Worm (Caenorhabditis elegans): ENCODE results near the gene acsd-1.

DNA sequence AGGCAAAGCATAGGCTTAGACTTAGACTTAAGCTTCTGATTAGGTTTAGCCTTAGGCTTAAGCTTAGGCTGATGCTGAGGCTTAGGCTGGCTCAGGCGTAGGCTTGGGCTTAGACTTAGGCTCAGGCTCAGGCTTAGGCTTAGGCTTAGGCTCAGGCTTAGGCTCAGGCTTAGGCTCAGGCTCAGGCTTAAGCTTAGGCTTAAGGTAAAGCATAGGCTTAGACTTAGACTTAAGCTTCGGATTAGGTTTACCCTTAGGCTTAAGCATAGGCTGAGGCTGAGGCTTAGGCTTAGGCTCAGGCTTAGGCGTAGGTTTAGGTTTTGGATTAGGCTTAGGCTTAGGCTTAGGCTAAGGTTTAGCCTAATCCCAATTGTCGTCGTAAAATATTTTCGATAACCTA, 16.7 kb upstream of the acsd-1 start:
- TF ChIP-seq mxl-2 (GFP tag; conservative IDR thresholded peaks at IDR 0.05) (no peak), ceh-82 (tag; optimal IDR thresholded peaks at IDR 0.05) (no peak), nhr-6 (tag; optimal IDR thresholded peaks at IDR 0.05) (no peak), egl-27 (tag; optimal IDR thresholded peaks at IDR 0.05) (no peak), lin-39 (tag; optimal IDR thresholded peaks at IDR 0.05) (no peak), Y5F2A.4 (GFP tag; optimal IDR thresholded peaks at IDR 0.05) (no peak), ZK546.5 (tag; optimal IDR thresholded peaks at IDR 0.05) (no peak), ama-1 (optimal IDR thresholded peaks at IDR 0.05) (no peak), pha-4 (GFP tag; IDR thresholded peaks at IDR 0.05) (no peak), pha-4 (tag; optimal IDR thresholded peaks at IDR 0.05) (no peak), F37D6.2 (tag; optimal IDR thresholded peaks at IDR 0.05) (no peak), pqm-1 (tag; optimal IDR thresholded peaks at IDR 0.05) (no peak), unc-62 (GFP tag; optimal IDR thresholded peaks at IDR 0.05 in 1 of 2) (no peak), unc-62 (tag; optimal IDR thresholded peaks at IDR 0.05) (no peak)

All from whole organism, L4 larva.